Fruit fly (Drosophila melanogaster) whole organism: Measurements from ENCODE around the gene GluRIIE.

Source experiments
- EcR ChIP-seq, 2 experiments: fragments of >200 bp; optimal IDR thresholded peaks; 2 replicates each; lab custom pipeline; 2017; ENCODE audit warnings: missing biosample characterization in 2 of 2, missing genetic modification characterization in 2 of 2, missing genetic modification reagents in 2 of 2
- psq ChIP-seq: fragments of >200 bp; optimal IDR thresholded peaks from 2 replicates; lab custom pipeline; 2017
- usp ChIP-seq: fragments of >200 bp; optimal IDR thresholded peaks from 2 replicates; lab custom pipeline; 2017; ENCODE audit warnings: missing biosample characterization, missing genetic modification characterization, mixed read lengths

DNA sequence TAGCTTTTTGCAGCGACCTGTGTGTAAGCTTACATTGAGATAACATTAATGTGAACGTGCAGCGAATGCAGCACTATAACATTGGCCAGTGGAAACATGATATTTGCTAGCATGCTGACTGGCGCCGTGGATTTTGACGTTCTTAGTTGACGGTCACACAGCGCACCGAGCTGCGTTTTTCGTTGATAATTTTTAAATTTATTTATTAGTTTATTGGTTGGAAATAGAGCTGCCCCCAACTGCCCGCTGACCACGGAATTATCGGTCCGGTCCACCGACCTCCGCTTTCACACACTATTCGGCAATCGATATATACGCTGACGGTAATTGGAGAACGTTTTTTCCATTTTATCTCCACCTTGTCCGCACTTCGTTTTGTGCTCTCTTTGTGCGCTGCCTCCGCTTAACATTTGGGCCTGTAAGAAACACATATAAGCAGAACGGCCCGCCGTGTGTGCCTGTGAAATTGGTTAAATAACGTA is 26.7 kb downstream of the GluRIIE start, which contains the start of gene H:
- TF ChIP-seq usp (no peak), psq (lab: Kevin White, UChicago) (no peak), EcR (GFP tag; optimal IDR thresholded peaks at IDR 0.05; lab: Kevin White, UChicago) (no peak)
